Fruit fly (Drosophila melanogaster): ENCODE results near the gene CG5937.
A peak's percentile ranks its signal among the peaks of the same experiment; 100 is the strongest.

The CG5937 gene

DNA sequence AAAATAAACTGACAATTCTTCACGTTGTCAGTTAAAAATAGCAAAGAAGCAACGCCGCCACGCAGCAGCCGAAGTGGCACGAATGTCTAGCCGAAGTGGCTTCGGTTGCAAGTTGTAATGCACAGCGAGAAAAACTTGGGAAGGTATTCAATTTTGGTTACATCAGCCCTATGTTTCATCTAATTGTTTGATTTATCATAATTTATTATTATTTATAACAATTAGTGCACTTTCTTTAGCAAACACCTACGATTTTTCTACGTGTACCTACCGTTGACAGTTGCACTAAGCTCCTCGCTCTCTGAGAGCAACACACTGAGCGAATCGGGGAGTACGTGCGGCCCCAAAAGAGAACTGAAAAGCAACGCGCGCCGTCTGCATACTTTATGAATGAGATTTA, 35.0 kb downstream of the CG5937 start, which contains the start of gene Tsp5D (continued):
- TF ChIP-seq Hr39 (GFP tag; optimal IDR thresholded peaks at IDR 0.05) (no peak), CG6854 (GFP tag; optimal IDR thresholded peaks at IDR 0.05) (no peak), lz (GFP tag; optimal IDR thresholded peaks at IDR 0.05) (peak; percentile 23), CG11762 (GFP tag; optimal IDR thresholded peaks at IDR 0.05; ENCODE audit: insufficient read depth) (peak; percentile 97), Lpt (GFP tag; optimal IDR thresholded peaks at IDR 0.05) (peak; percentile 97), Met (GFP tag; optimal IDR thresholded peaks at IDR 0.05) (peak; percentile 11), Eip78C (GFP tag) (peak; percentile 96), OdsH (GFP tag; optimal IDR thresholded peaks at IDR 0.05) (peak; percentile 94), CG32006 (GFP tag; optimal IDR thresholded peaks at IDR 0.05) (peak; percentile 98), cyc (GFP tag; optimal IDR thresholded peaks at IDR 0.05) (peak; percentile 63), Sox15 (GFP tag; optimal IDR thresholded peaks at IDR 0.05) (peak; percentile 59), CG15336 (GFP tag; IDR thresholded peaks at IDR 0.05) (peak; percentile 100), CG10631 (GFP tag; optimal IDR thresholded peaks at IDR 0.05) (peak; percentile 98)

dm6 chrX:6075586-6075985, 35.8 kb downstream of the CG5937 start:
- no peak for TF ChIP-seq fd85E (GFP tag; optimal IDR thresholded peaks at IDR 0.05)
- TF ChIP-seq lz (GFP tag; optimal IDR thresholded peaks at IDR 0.05), result no peak

DNA sequence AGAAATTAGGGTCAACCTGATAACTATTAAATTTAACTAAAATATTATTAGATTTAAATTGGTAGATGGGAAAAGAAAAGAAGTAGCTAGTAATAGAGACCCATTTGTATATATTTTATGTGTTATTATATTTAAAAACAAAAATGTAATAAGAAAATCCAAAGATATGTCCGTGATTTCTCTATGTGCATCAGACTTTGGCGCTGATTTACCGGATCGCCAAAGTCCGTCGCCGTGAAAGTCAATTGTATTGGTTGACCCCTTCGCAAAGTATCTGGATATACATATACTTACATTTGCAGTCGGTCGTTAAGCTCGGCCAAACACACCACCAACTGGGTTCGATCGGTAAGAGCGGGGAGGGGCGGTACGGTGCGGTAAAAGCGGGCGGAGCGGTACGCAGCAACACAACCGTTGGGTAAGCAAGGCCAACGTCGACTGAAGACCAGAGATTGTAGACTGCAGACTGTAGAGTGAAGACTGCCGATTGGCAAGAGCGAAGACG, 37.3 kb downstream of the CG5937 start:
- TF ChIP-seq Hr38 (GFP tag; optimal IDR thresholded peaks at IDR 0.05) (no peak), CG8319 (GFP tag; optimal IDR thresholded peaks at IDR 0.05) (peak; percentile 30), CG8632 (GFP tag; optimal IDR thresholded peaks at IDR 0.05) (peak; percentile 85), acj6 (GFP tag; optimal IDR thresholded peaks at IDR 0.05) (peak; percentile 77), ss (GFP tag; optimal IDR thresholded peaks at IDR 0.05) (peak; percentile 42 to 64), fkh (GFP tag; optimal IDR thresholded peaks at IDR 0.05) (no peak), CG3919 (GFP tag; optimal IDR thresholded peaks at IDR 0.05) (peak; percentile 74), cyc (GFP tag; optimal IDR thresholded peaks at IDR 0.05) (no peak), Met (GFP tag; optimal IDR thresholded peaks at IDR 0.05) (peak; percentile 11), fd85E (GFP tag; optimal IDR thresholded peaks at IDR 0.05) (no peak), CG10631 (GFP tag; optimal IDR thresholded peaks at IDR 0.05) (peak; percentile 80), dac (GFP tag; optimal IDR thresholded peaks at IDR 0.05) (peak; percentile 54), Eip75B (GFP tag; optimal IDR thresholded peaks at IDR 0.05) (peak; percentile 32), Sox15 (GFP tag; optimal IDR thresholded peaks at IDR 0.05) (peak; percentile 59), CG11902 (GFP tag; optimal IDR thresholded peaks at IDR 0.05) (peak; percentile 13), OdsH (GFP tag; optimal IDR thresholded peaks at IDR 0.05) (peak; percentile 73), CG6163 (GFP tag; IDR thresholded peaks at IDR 0.05) (peak; percentile 73), fd59A (GFP tag; optimal IDR thresholded peaks at IDR 0.05) (peak; percentile 51), CG32006 (GFP tag; optimal IDR thresholded peaks at IDR 0.05) (peak; percentile 92), vri (GFP tag; optimal IDR thresholded peaks at IDR 0.05) (no peak), CG3032 (tag; optimal IDR thresholded peaks at IDR 0.05) (peak; percentile 63), pdm3 (GFP tag; optimal IDR thresholded peaks at IDR 0.05) (peak; percentile 69), Ets96B (tag; optimal IDR thresholded peaks at IDR 0.05) (peak; percentile 55), Eip78C (GFP tag) (peak; percentile 94), salr (GFP tag; optimal IDR thresholded peaks at IDR 0.05) (peak in 1 of 2 experiments; percentile 75), CG6854 (GFP tag; optimal IDR thresholded peaks at IDR 0.05) (no peak), Sox14 (GFP tag; optimal IDR thresholded peaks at IDR 0.05) (no peak), CG31627 (GFP tag; optimal IDR thresholded peaks at IDR 0.05) (peak; percentile 12), CG8119 (GFP tag; IDR thresholded peaks at IDR 0.05) (peak; percentile 93), Sox102F (GFP tag; optimal IDR thresholded peaks at IDR 0.05) (peak; percentile 21), Blimp-1 (GFP tag; optimal IDR thresholded peaks at IDR 0.05) (peak; percentile 87), CG11294 (GFP tag; IDR thresholded peaks at IDR 0.05) (0 out of 2 replicates have a peak, but pooled peaks have one; percentile 23), CG7368 (GFP tag; optimal IDR thresholded peaks at IDR 0.05) (peak; percentile 23), Eip93F (GFP tag; optimal IDR thresholded peaks at IDR 0.05) (no peak), CG11762 (GFP tag; optimal IDR thresholded peaks at IDR 0.05; ENCODE audit: insufficient read depth) (peak; percentile 65), Lpt (GFP tag; optimal IDR thresholded peaks at IDR 0.05) (peak; percentile 89), Smox (GFP tag; optimal IDR thresholded peaks at IDR 0.05) (peak; percentile 49), net (GFP tag; optimal IDR thresholded peaks at IDR 0.05) (peak; percentile 69), CG6792 (GFP tag; optimal IDR thresholded peaks at IDR 0.05) (peak; percentile 78), CG9139 (GFP tag; optimal IDR thresholded peaks at IDR 0.05) (no peak), lz (GFP tag; optimal IDR thresholded peaks at IDR 0.05) (peak; percentile 32), spab (GFP tag; optimal IDR thresholded peaks at IDR 0.05) (peak; percentile 24), Gug (GFP tag; IDR thresholded peaks at IDR 0.05) (peak; percentile 66)

Data from whole organism, prepupa.